Worm (Caenorhabditis elegans) whole organism, L4/young adult: ENCODE measurements around the gene his-61.

Source experiments
- dao-5 ChIP-seq: sonication (generic microtip); optimal IDR thresholded peaks from 2 replicates; lab custom pipeline; 2016; ENCODE audit warnings: missing genotype, missing genetic modification characterization, moderate library complexity, missing compliant biosample characterization
- him-1 ChIP-seq: sonication (generic microtip); optimal IDR thresholded peaks from 2 replicates; lab custom pipeline; 2016; ENCODE audit warnings: missing genotype, missing genetic modification reagents, missing genetic modification characterization, missing compliant biosample characterization

DNA sequence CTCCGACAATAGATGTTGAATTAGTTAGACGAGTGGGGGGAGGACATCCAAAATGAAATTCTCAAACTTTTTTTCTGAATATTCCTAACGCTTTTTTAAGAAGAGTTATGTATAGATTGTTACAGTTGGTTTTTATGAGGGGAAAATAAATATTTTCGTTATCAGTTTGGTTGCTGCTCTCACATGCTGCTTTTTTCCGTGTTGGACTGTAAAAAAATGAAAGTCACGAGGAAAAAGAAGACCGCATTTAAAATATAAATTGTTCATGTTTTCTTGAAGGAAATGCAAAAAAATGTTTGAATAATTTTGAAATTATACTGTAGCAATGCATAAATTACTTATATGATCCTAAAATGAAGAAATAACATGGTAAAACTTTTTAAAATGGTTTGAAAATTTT lies 34.8 kb upstream of the his-61 start:
- TF ChIP-seq him-1 (tag; lab: Kevin White, UChicago) (no peak), dao-5 (tag; lab: Kevin White, UChicago) (no peak)
